Fruit fly (Drosophila melanogaster): ENCODE results near the gene sloth2.

Gene sloth2

DNA sequence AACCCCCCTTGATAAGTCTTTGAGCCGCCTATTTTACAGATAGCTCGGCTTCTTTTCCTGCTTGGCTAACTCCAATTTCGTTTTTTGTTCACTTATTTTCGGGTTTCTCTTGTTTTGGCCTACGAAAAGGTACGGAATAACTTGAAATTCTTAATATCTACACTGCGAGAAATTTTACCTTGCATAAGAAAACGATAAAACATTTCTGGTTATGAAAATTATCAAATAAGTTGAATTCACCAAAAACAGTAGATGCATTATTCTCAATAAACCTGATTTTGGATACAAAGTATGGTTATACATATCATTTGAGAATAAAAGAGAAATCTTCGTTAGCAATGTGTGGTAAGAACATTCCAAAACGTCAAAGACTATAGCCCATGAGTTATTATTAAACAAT, 29.1 kb upstream of the sloth2 start (continued):
- TF ChIP-seq lola (GFP tag; optimal IDR thresholded peaks at IDR 0.05) (peak in 1 of 3 experiments; percentile 64), CG3281 (GFP tag; optimal IDR thresholded peaks at IDR 0.05) (peak; percentile 21), Dad (GFP tag; optimal IDR thresholded peaks at IDR 0.05) (no peak), Sry-β (GFP tag; optimal IDR thresholded peaks at IDR 0.05) (peak; percentile 0), chm (GFP tag; IDR thresholded peaks at IDR 0.05) (no peak), da (GFP tag; optimal IDR thresholded peaks at IDR 0.05) (no peak), CG9727 (GFP tag; optimal IDR thresholded peaks at IDR 0.05) (peak; percentile 25), ATbp (GFP tag; optimal IDR thresholded peaks at IDR 0.05) (peak; percentile 25), CG15601 (tag; optimal IDR thresholded peaks at IDR 0.05) (no peak), CG13624 (GFP tag; optimal IDR thresholded peaks at IDR 0.05) (no peak), HLHmδ (GFP tag; optimal IDR thresholded peaks at IDR 0.05) (no peak), nmo (GFP tag; optimal IDR thresholded peaks at IDR 0.05) (peak; percentile 39), Stat92E (GFP tag; optimal IDR thresholded peaks at IDR 0.05) (no peak), Hsf (GFP tag; optimal IDR thresholded peaks at IDR 0.05) (peak; percentile 42), bbx (GFP tag; IDR thresholded peaks at IDR 0.05; ENCODE audit: partially characterized antibody) (no peak), CG2120 (GFP tag; optimal IDR thresholded peaks at IDR 0.05) (peak; percentile 45), Abd-B (GFP tag; optimal IDR thresholded peaks at IDR 0.05) (peak; percentile 7), eve (GFP tag; optimal IDR thresholded peaks at IDR 0.05) (peak in 1 of 2 experiments; percentile 59), Asciz (GFP tag; optimal IDR thresholded peaks at IDR 0.05) (peak; percentile 29), Mes4 (GFP tag; optimal IDR thresholded peaks at IDR 0.05) (no peak), Atf6 (GFP tag; IDR thresholded peaks at IDR 0.05) (no peak), D19B (GFP tag; optimal IDR thresholded peaks at IDR 0.05) (no peak), exex (tag; optimal IDR thresholded peaks at IDR 0.05) (no peak), CG6813 (GFP tag; optimal IDR thresholded peaks at IDR 0.05) (no peak), CG4707 (GFP tag; optimal IDR thresholded peaks at IDR 0.05) (peak; percentile 2), ind (GFP tag; optimal IDR thresholded peaks at IDR 0.05) (peak; percentile 15), CG17359 (tag; optimal IDR thresholded peaks at IDR 0.05) (peak; percentile 37), Hr51 (GFP tag; optimal IDR thresholded peaks at IDR 0.05) (peak in 1 of 2 experiments; percentile 42), Spps (tag; optimal IDR thresholded peaks at IDR 0.05) (peak; percentile 37), usp (GFP tag; optimal IDR thresholded peaks at IDR 0.05) (no peak), HLH3B (GFP tag; IDR thresholded peaks at IDR 0.05) (no peak), PHDP (tag; optimal IDR thresholded peaks at IDR 0.05) (peak; percentile 50), CG7928 (GFP tag; optimal IDR thresholded peaks at IDR 0.05) (no peak), CG16815 (GFP tag; optimal IDR thresholded peaks at IDR 0.05) (no peak), oc (tag; optimal IDR thresholded peaks at IDR 0.05) (peak; percentile 3), Eip74EF (GFP tag; optimal IDR thresholded peaks at IDR 0.05) (no peak), CG4282 (GFP tag; optimal IDR thresholded peaks at IDR 0.05) (no peak), shn (GFP tag; optimal IDR thresholded peaks at IDR 0.05) (no peak), chif (GFP tag; optimal IDR thresholded peaks at IDR 0.05) (peak in 1 of 2 experiments; percentile 20), Meics (GFP tag; optimal IDR thresholded peaks at IDR 0.05) (peak; percentile 38), unpg (GFP tag; optimal IDR thresholded peaks at IDR 0.05) (peak; percentile 68), Dref (GFP tag; IDR thresholded peaks at IDR 0.05) (no peak), CG2712 (tag; optimal IDR thresholded peaks at IDR 0.05) (peak; percentile 64), CG10209 (GFP tag; optimal IDR thresholded peaks at IDR 0.05) (peak; percentile 7), CG3065 (GFP tag; optimal IDR thresholded peaks at IDR 0.05) (no peak), nau (GFP tag; optimal IDR thresholded peaks at IDR 0.05) (no peak), CG5180 (GFP tag; optimal IDR thresholded peaks at IDR 0.05) (no peak), Vsx1 (GFP tag; optimal IDR thresholded peaks at IDR 0.05) (no peak), CG14710 (tag; optimal IDR thresholded peaks at IDR 0.05) (peak; percentile 55)
